Worm (Caenorhabditis elegans) whole organism, L1 larva: Measurements from ENCODE around the gene F44D12.10.

Experiments used
- C04F5.9 ChIP-seq: sonication (generic microtip); optimal IDR thresholded peaks from 2 replicates; lab custom pipeline; 2016; ENCODE audit warnings: missing genetic modification characterization, missing compliant biosample characterization
- F16B12.6 ChIP-seq: fragments of 150-350 bp; optimal IDR thresholded peaks from 2 replicates; lab custom pipeline; 2014; ENCODE audit warnings: missing biosample characterization, missing genetic modification characterization
- alr-1 ChIP-seq: fragments of 200-800 bp; sonication (Bioruptor generic); optimal IDR thresholded peaks from 2 replicates; lab custom pipeline; 2018; ENCODE audit warnings: borderline replicate concordance, mild to moderate bottlenecking, missing genetic modification characterization, missing compliant biosample characterization
- ama-1 ChIP-seq: fragments of 150-350 bp; optimal IDR thresholded peaks from 2 replicates; lab custom pipeline; 2014
- blmp-1 ChIP-seq: fragments of 150-350 bp; optimal IDR thresholded peaks from 2 replicates; lab custom pipeline; 2014; ENCODE audit warnings: missing biosample characterization, missing genetic modification characterization
- ceh-63 ChIP-seq: fragments of 200-800 bp; sonication (Bioruptor generic); optimal IDR thresholded peaks from 2 replicates; lab custom pipeline; 2018; ENCODE audit warnings: mild to moderate bottlenecking, missing genetic modification characterization, missing compliant biosample characterization
- ceh-8 ChIP-seq: fragments of 200-800 bp; sonication (Bioruptor generic); optimal IDR thresholded peaks from 2 replicates; lab custom pipeline; 2018; ENCODE audit warnings: mild to moderate bottlenecking, missing genetic modification characterization, moderate library complexity, missing compliant biosample characterization
- ceh-82 ChIP-seq, 3 experiments: fragments of 150-350 bp in 1 of 3; sonication (generic microtip) in 2 of 3; optimal IDR thresholded peaks; 2 replicates each; lab custom pipeline; 2014 to 2017; ENCODE audit warnings: missing biosample characterization in 3 of 3, missing genetic modification characterization in 3 of 3
- ces-1 ChIP-seq: fragments of 150-350 bp; optimal IDR thresholded peaks from 2 replicates; lab custom pipeline; 2014; ENCODE audit warnings: missing biosample characterization, missing genetic modification reagents, missing genetic modification characterization
- dpl-1 ChIP-seq, 3 experiments: fragments of 150-350 bp in 2 of 3; sonication (generic microtip) in 1 of 3; optimal IDR thresholded peaks; 2 replicates each; lab custom pipeline; 2014 to 2017; ENCODE audit warnings: missing biosample characterization in 3 of 3, missing genetic modification characterization in 3 of 3, missing genetic modification reagents in 3 of 3
- efl-1 ChIP-seq, 4 experiments: fragments of 150-350 bp; optimal IDR thresholded peaks in 3 of 4; peaks in 1 of 4; 1 replicate in 1 of 4; 2 replicates in 3 of 4; lab custom pipeline; 2014; ENCODE audit warnings: missing biosample characterization in 2 of 4, missing genetic modification characterization in 2 of 4, missing genetic modification reagents in 2 of 4
- egl-27 ChIP-seq, 2 experiments: fragments of 150-350 bp in 1 of 2; sonication (generic microtip); optimal IDR thresholded peaks; 3 replicates each; lab custom pipeline; 2017 to 2018; ENCODE audit warnings: missing biosample characterization in 2 of 2, missing genetic modification characterization in 2 of 2, missing genetic modification reagents in 2 of 2
- ets-5 ChIP-seq: fragments of 200-800 bp; sonication (Bioruptor generic); IDR thresholded peaks from 2 replicates; pipeline ENCODE4 v1.3.6; 2022; ENCODE audit warnings: missing genetic modification characterization, missing compliant biosample characterization
- fkh-10 ChIP-seq: sonication (generic microtip); optimal IDR thresholded peaks from 2 replicates; lab custom pipeline; 2017; ENCODE audit warnings: missing biosample characterization, missing genetic modification reagents, missing genetic modification characterization
- fkh-4 ChIP-seq: sonication (generic microtip); optimal IDR thresholded peaks from 2 replicates; lab custom pipeline; 2016; ENCODE audit warnings: missing compliant biosample characterization, missing genetic modification characterization, borderline replicate concordance
- fkh-8 ChIP-seq: sonication (generic microtip); optimal IDR thresholded peaks from 2 replicates; lab custom pipeline; 2016; ENCODE audit warnings: mild to moderate bottlenecking, missing genetic modification characterization, missing compliant biosample characterization
- fos-1 ChIP-seq: fragments of 150-350 bp; optimal IDR thresholded peaks from 2 replicates; lab custom pipeline; 2014; ENCODE audit warnings: missing biosample characterization, missing genetic modification characterization
- hlh-17 ChIP-seq: fragments of 200-800 bp; sonication (Bioruptor generic); optimal IDR thresholded peaks from 2 replicates; lab custom pipeline; 2018; ENCODE audit warnings: missing genetic modification characterization, mild to moderate bottlenecking, missing compliant biosample characterization, moderate library complexity, borderline replicate concordance
- hlh-4 ChIP-seq: sonication (generic microtip); optimal IDR thresholded peaks from 2 replicates; lab custom pipeline; 2016; ENCODE audit warnings: mild to moderate bottlenecking, missing genetic modification characterization, missing compliant biosample characterization
- hpl-2 ChIP-seq: fragments of 150-350 bp; optimal IDR thresholded peaks from 2 replicates; lab custom pipeline; 2014; ENCODE audit warnings: missing biosample characterization, missing genetic modification reagents, missing genetic modification characterization
- irx-1 ChIP-seq: sonication (generic microtip); optimal IDR thresholded peaks from 2 replicates; lab custom pipeline; 2016; ENCODE audit warnings: missing genetic modification characterization, missing compliant biosample characterization
- isw-1 ChIP-seq: fragments of 200-800 bp; sonication (Bioruptor generic); IDR thresholded peaks from 2 replicates; pipeline ENCODE4 v1.3.6; 2022; ENCODE audit warnings: missing genetic modification characterization, missing compliant biosample characterization
- lin-14 ChIP-seq: fragments of 200-800 bp; sonication (Bioruptor generic); optimal IDR thresholded peaks from 2 replicates; lab custom pipeline; 2018; ENCODE audit warnings: mild to moderate bottlenecking, missing genetic modification characterization, moderate library complexity, missing compliant biosample characterization
- lin-15B ChIP-seq: fragments of 150-350 bp; sonication (generic microtip); optimal IDR thresholded peaks from 3 replicates; lab custom pipeline; 2014; ENCODE audit warnings: missing biosample characterization, missing genetic modification characterization
- lin-35 ChIP-seq, 2 experiments: fragments of 150-350 bp; optimal IDR thresholded peaks; 2 replicates each; lab custom pipeline; 2014; ENCODE audit warnings: missing biosample characterization in 2 of 2, missing genetic modification characterization in 2 of 2, missing genetic modification reagents in 2 of 2
- lin-39 ChIP-seq: fragments of 150-350 bp; optimal IDR thresholded peaks from 2 replicates; lab custom pipeline; 2014; ENCODE audit warnings: missing biosample characterization, missing genetic modification reagents, missing genetic modification characterization
- lsy-2 ChIP-seq, 2 experiments: fragments of 150-350 bp; optimal IDR thresholded peaks; 2 replicates each; lab custom pipeline; 2014; ENCODE audit warnings: missing biosample characterization in 2 of 2, missing genetic modification characterization in 2 of 2
- mdl-1 ChIP-seq, 2 experiments: fragments of 150-350 bp; optimal IDR thresholded peaks; 2 replicates each; lab custom pipeline; 2014 to 2017; ENCODE audit warnings: missing biosample characterization in 2 of 2, missing genetic modification characterization in 2 of 2, inconsistent platforms in 1 of 2
- nhr-11 ChIP-seq: fragments of 150-350 bp; optimal IDR thresholded peaks from 2 replicates; lab custom pipeline; 2014; ENCODE audit warnings: missing biosample characterization, missing genetic modification characterization
- nhr-20 ChIP-seq: sonication (generic microtip); optimal IDR thresholded peaks from 2 replicates; lab custom pipeline; 2016; ENCODE audit warnings: mild to moderate bottlenecking, missing genetic modification characterization, missing compliant biosample characterization
- nhr-237 ChIP-seq: fragments of 150-350 bp; optimal IDR thresholded peaks from 2 replicates; lab custom pipeline; 2014; ENCODE audit warnings: missing biosample characterization, missing genetic modification characterization
- nhr-28 ChIP-seq: fragments of 150-350 bp; optimal IDR thresholded peaks from 2 replicates; lab custom pipeline; 2014; ENCODE audit warnings: missing biosample characterization, missing genetic modification characterization
- nhr-47 ChIP-seq: sonication (generic microtip); optimal IDR thresholded peaks from 2 replicates; lab custom pipeline; 2016; ENCODE audit warnings: mild to moderate bottlenecking, missing genetic modification characterization, moderate library complexity, missing compliant biosample characterization
- nhr-71 ChIP-seq: sonication (generic microtip); optimal IDR thresholded peaks from 2 replicates; lab custom pipeline; 2016; ENCODE audit warnings: mild to moderate bottlenecking, missing genetic modification characterization, moderate library complexity, missing compliant biosample characterization
- nhr-76 ChIP-seq: sonication (generic microtip); optimal IDR thresholded peaks from 2 replicates; lab custom pipeline; 2017; ENCODE audit warnings: missing biosample characterization, missing genetic modification characterization
- nhr-77 ChIP-seq: fragments of 150-350 bp; optimal IDR thresholded peaks from 2 replicates; lab custom pipeline; 2014; ENCODE audit warnings: missing biosample characterization, missing genetic modification characterization
- nhr-84 ChIP-seq: sonication (generic microtip); optimal IDR thresholded peaks from 2 replicates; lab custom pipeline; 2017; ENCODE audit warnings: missing biosample characterization, missing genetic modification characterization
- nhr-90 ChIP-seq: sonication (generic microtip); optimal IDR thresholded peaks from 2 replicates; lab custom pipeline; 2016; ENCODE audit warnings: mild to moderate bottlenecking, missing genetic modification characterization, missing compliant biosample characterization; ENCODE audit not compliant: poor library complexity
- pax-3 ChIP-seq: fragments of 200-800 bp; sonication (Bioruptor generic); optimal IDR thresholded peaks from 2 replicates; lab custom pipeline; 2018; ENCODE audit warnings: mild to moderate bottlenecking, missing genetic modification characterization, moderate library complexity, missing compliant biosample characterization
- pqm-1 ChIP-seq: sonication (generic microtip); optimal IDR thresholded peaks from 3 replicates; lab custom pipeline; 2017; ENCODE audit warnings: missing biosample characterization, missing genetic modification characterization
- rnt-1 ChIP-seq: sonication (generic microtip); optimal IDR thresholded peaks from 2 replicates; lab custom pipeline; 2016; ENCODE audit warnings: mild to moderate bottlenecking, missing genetic modification characterization, moderate library complexity, missing compliant biosample characterization
- snpc-4 ChIP-seq: fragments of 150-350 bp; optimal IDR thresholded peaks from 2 replicates; lab custom pipeline; 2014; ENCODE audit warnings: missing biosample characterization, missing genetic modification characterization
- snu-23 ChIP-seq: sonication (generic microtip); optimal IDR thresholded peaks from 2 replicates; lab custom pipeline; 2016; ENCODE audit warnings: missing genetic modification characterization, missing compliant biosample characterization
- sup-37 ChIP-seq: fragments of 200-800 bp; sonication (Bioruptor generic); optimal IDR thresholded peaks from 2 replicates; lab custom pipeline; 2018; ENCODE audit warnings: mild to moderate bottlenecking, missing genetic modification characterization, missing compliant biosample characterization
- unc-130 ChIP-seq: fragments of 150-350 bp; optimal IDR thresholded peaks from 2 replicates; lab custom pipeline; 2017; ENCODE audit warnings: missing biosample characterization, missing genetic modification characterization, inconsistent platforms
- unc-30 ChIP-seq: sonication (generic microtip); optimal IDR thresholded peaks from 2 replicates; lab custom pipeline; 2017; ENCODE audit warnings: missing biosample characterization, missing genetic modification characterization
- unc-86 ChIP-seq: sonication (generic microtip); optimal IDR thresholded peaks from 2 replicates; lab custom pipeline; 2016; ENCODE audit warnings: missing genetic modification characterization, missing compliant biosample characterization
- xbp-1 ChIP-seq: sonication (generic microtip); optimal IDR thresholded peaks from 2 replicates; lab custom pipeline; 2016; ENCODE audit warnings: missing genetic modification characterization, missing compliant biosample characterization
- zip-4 ChIP-seq: fragments of 200-800 bp; sonication (Bioruptor generic); optimal IDR thresholded peaks from 2 replicates; lab custom pipeline; 2018; ENCODE audit warnings: mild to moderate bottlenecking, missing genetic modification characterization, moderate library complexity, missing compliant biosample characterization
- ztf-4 ChIP-seq: fragments of 150-350 bp; optimal IDR thresholded peaks from 2 replicates; lab custom pipeline; 2014; ENCODE audit warnings: missing biosample characterization, missing genetic modification characterization

The F44D12.10 gene

ce11 chrIV:10062728-10063127 is 25.9 kb upstream of the F44D12.10 start, which contains the start of gene ipla-7 (continued):
- TF ChIP-seq pax-3 (tag; lab: Kevin White, UChicago), result no peak
- peak in 1 of 2 experiments; percentile 5 for TF ChIP-seq efl-1 (optimal IDR thresholded peaks at IDR 0.05; lab: Kevin White, UChicago)
- peak in 1 of 2 experiments; percentile 82 for TF ChIP-seq efl-1 (GFP tag; optimal IDR thresholded peaks at IDR 0.05 in 1 of 2; lab: Kevin White, UChicago)
- TF ChIP-seq isw-1 (GFP tag; lab: Robert Waterston, UW), result no peak
- no peak for TF ChIP-seq nhr-28 (tag; lab: Kevin White, UChicago)
- TF ChIP-seq nhr-84 (tag; lab: Kevin White, UChicago), result no peak
- no peak for TF ChIP-seq nhr-77 (tag; lab: Kevin White, UChicago)
- no peak for TF ChIP-seq sup-37
- TF ChIP-seq ceh-8, result no peak
- peak; percentile 15 for TF ChIP-seq nhr-47 (tag; lab: Kevin White, UChicago)
- TF ChIP-seq hpl-2 (GFP tag; lab: Kevin White, UChicago), result no peak
- no peak for TF ChIP-seq snpc-4 (tag; lab: Kevin White, UChicago)
- no peak for TF ChIP-seq ces-1
- no peak for TF ChIP-seq nhr-76 (tag; lab: Kevin White, UChicago)
- no peak for TF ChIP-seq hlh-17
- no peak for TF ChIP-seq nhr-90 (tag; lab: Kevin White, UChicago)
- TF ChIP-seq nhr-20 (tag; lab: Kevin White, UChicago), result no peak
- TF ChIP-seq ama-1 (lab: Kevin White, UChicago), result no peak
- TF ChIP-seq lin-35 (GFP tag; optimal IDR thresholded peaks at IDR 0.05; lab: Kevin White, UChicago), result peak in 1 of 2 experiments; percentile 11
- no peak for TF ChIP-seq ceh-63 (GFP tag; lab: Kevin White, UChicago)
- TF ChIP-seq xbp-1, result no peak
- no peak for TF ChIP-seq lin-15B (tag; lab: Kevin White, UChicago)
- no peak for TF ChIP-seq unc-130 (tag; lab: Kevin White, UChicago)
- peak; percentile 51 for TF ChIP-seq nhr-71 (tag; lab: Kevin White, UChicago)
- no peak for TF ChIP-seq irx-1
- TF ChIP-seq zip-4 (GFP tag; lab: Kevin White, UChicago), result no peak
- TF ChIP-seq ztf-4, result no peak
- no peak for TF ChIP-seq fos-1 (tag; lab: Kevin White, UChicago)
- no peak for TF ChIP-seq fkh-4 (tag; lab: Kevin White, UChicago)
- no peak for TF ChIP-seq unc-30 (tag; lab: Kevin White, UChicago)
- TF ChIP-seq unc-86 (tag; lab: Kevin White, UChicago), result peak; percentile 15
- TF ChIP-seq lin-14 (GFP tag; lab: Kevin White, UChicago), result peak; percentile 80
- no peak for TF ChIP-seq egl-27 (tag; optimal IDR thresholded peaks at IDR 0.05; lab: Kevin White, UChicago)
- no peak for TF ChIP-seq rnt-1 (tag; lab: Kevin White, UChicago)
- no peak for TF ChIP-seq lin-39 (tag; lab: Kevin White, UChicago)
- no peak for TF ChIP-seq nhr-237 (tag; lab: Kevin White, UChicago)
- TF ChIP-seq snu-23, result no peak
- peak in 1 of 2 experiments; percentile 28 for TF ChIP-seq lsy-2 (tag; optimal IDR thresholded peaks at IDR 0.05; lab: Kevin White, UChicago)
- no peak for TF ChIP-seq alr-1 (tag; lab: Kevin White, UChicago)
- TF ChIP-seq fkh-8 (tag; lab: Kevin White, UChicago), result peak; percentile 56
- no peak for TF ChIP-seq F16B12.6 (tag; lab: Kevin White, UChicago)
- TF ChIP-seq ceh-82 (tag; optimal IDR thresholded peaks at IDR 0.05; lab: Kevin White, UChicago), result peak in 1 of 3 experiments; percentile 56
- no peak for TF ChIP-seq mdl-1 (tag; optimal IDR thresholded peaks at IDR 0.05; lab: Kevin White, UChicago)
- TF ChIP-seq ets-5 (GFP tag; lab: Robert Waterston, UW), result no peak
- TF ChIP-seq blmp-1 (tag; lab: Kevin White, UChicago), result no peak
- peak; percentile 16 for TF ChIP-seq fkh-10 (GFP tag; lab: Kevin White, UChicago)
- TF ChIP-seq C04F5.9, result no peak
- TF ChIP-seq hlh-4 (tag; lab: Kevin White, UChicago), result no peak
- TF ChIP-seq dpl-1 (GFP tag; optimal IDR thresholded peaks at IDR 0.05; lab: Kevin White, UChicago), result peak in 1 of 3 experiments; percentile 20
- TF ChIP-seq pqm-1 (tag; lab: Kevin White, UChicago), result no peak
- TF ChIP-seq nhr-11 (tag; lab: Kevin White, UChicago), result no peak
